Worm (Caenorhabditis elegans) whole organism, L3 larva: Measurements from ENCODE around the gene C02F4.4.

Experiments
- R02D3.7 ChIP-seq: fragments of 150-350 bp; optimal IDR thresholded peaks from 2 replicates; lab custom pipeline; 2014; ENCODE audit warnings: missing biosample characterization, missing genetic modification characterization
- ZK546.5 ChIP-seq: sonication (generic microtip); optimal IDR thresholded peaks from 2 replicates; lab custom pipeline; 2017; ENCODE audit warnings: missing biosample characterization, missing genetic modification characterization
- aly-2 ChIP-seq: fragments of 150-350 bp; optimal IDR thresholded peaks from 2 replicates; lab custom pipeline; 2014; ENCODE audit warnings: missing biosample characterization, missing genetic modification characterization
- ama-1 ChIP-seq: fragments of 150-350 bp; optimal IDR thresholded peaks from 2 replicates; lab custom pipeline; 2018
- ceh-16 ChIP-seq: sonication (generic microtip); optimal IDR thresholded peaks from 2 replicates; lab custom pipeline; 2017; ENCODE audit warnings: missing biosample characterization, missing genetic modification characterization
- ceh-28 ChIP-seq: fragments of 150-350 bp; optimal IDR thresholded peaks from 2 replicates; lab custom pipeline; 2014; ENCODE audit warnings: missing biosample characterization, missing genetic modification reagents, missing genetic modification characterization
- ceh-9 ChIP-seq: sonication (generic microtip); optimal IDR thresholded peaks from 2 replicates; lab custom pipeline; 2018; ENCODE audit warnings: missing biosample characterization, missing genetic modification characterization
- daf-12 ChIP-seq: fragments of 150-350 bp; optimal IDR thresholded peaks from 2 replicates; lab custom pipeline; 2014; ENCODE audit warnings: missing biosample characterization, missing genetic modification reagents, missing genetic modification characterization
- egl-27 ChIP-seq: sonication (generic microtip); optimal IDR thresholded peaks from 4 replicates; lab custom pipeline; 2017; ENCODE audit warnings: missing biosample characterization, missing genetic modification reagents, missing genetic modification characterization
- egl-5 ChIP-seq: fragments of 150-350 bp; optimal IDR thresholded peaks from 2 replicates; lab custom pipeline; 2017; ENCODE audit warnings: missing biosample characterization, missing genetic modification reagents, missing genetic modification characterization, inconsistent platforms
- elt-2 ChIP-seq: sonication (generic microtip); optimal IDR thresholded peaks from 2 replicates; lab custom pipeline; 2016; ENCODE audit warnings: missing genetic modification reagents, mild to moderate bottlenecking, missing genetic modification characterization, missing compliant biosample characterization
- eor-1 ChIP-seq, 2 experiments: fragments of 150-350 bp; optimal IDR thresholded peaks; 2 replicates each; lab custom pipeline; 2014 to 2018; ENCODE audit warnings: missing biosample characterization in 2 of 2, missing genetic modification characterization in 2 of 2
- fkh-10 ChIP-seq: sonication (generic microtip); optimal IDR thresholded peaks from 2 replicates; lab custom pipeline; 2017; ENCODE audit warnings: missing biosample characterization, missing genetic modification reagents, missing genetic modification characterization
- fos-1 ChIP-seq: fragments of 150-350 bp; optimal IDR thresholded peaks from 2 replicates; lab custom pipeline; 2014; ENCODE audit warnings: missing biosample characterization, missing genetic modification characterization
- hmg-11 ChIP-seq: sonication (generic microtip); optimal IDR thresholded peaks from 2 replicates; lab custom pipeline; 2016; ENCODE audit warnings: missing genetic modification characterization, missing compliant biosample characterization
- jun-1 ChIP-seq: fragments of 150-350 bp; optimal IDR thresholded peaks from 2 replicates; lab custom pipeline; 2014; ENCODE audit warnings: missing biosample characterization, missing genetic modification reagents, missing genetic modification characterization
- lin-15B ChIP-seq: fragments of 150-350 bp; optimal IDR thresholded peaks from 2 replicates; lab custom pipeline; 2014; ENCODE audit warnings: missing biosample characterization, missing genetic modification characterization
- lin-39 ChIP-seq: fragments of 150-350 bp; optimal IDR thresholded peaks from 2 replicates; lab custom pipeline; 2018; ENCODE audit warnings: missing biosample characterization, missing genetic modification reagents, missing genetic modification characterization
- lsy-12 ChIP-seq: sonication (generic microtip); optimal IDR thresholded peaks from 2 replicates; lab custom pipeline; 2016; ENCODE audit warnings: mild to moderate bottlenecking, missing genetic modification characterization, missing compliant biosample characterization
- mdl-1 ChIP-seq: fragments of 150-350 bp; optimal IDR thresholded peaks from 2 replicates; lab custom pipeline; 2014; ENCODE audit warnings: missing biosample characterization, missing genetic modification characterization
- nfya-1 ChIP-seq: sonication (generic microtip); optimal IDR thresholded peaks from 2 replicates; lab custom pipeline; 2017; ENCODE audit warnings: missing genetic modification characterization, mild to moderate bottlenecking, missing compliant biosample characterization, antibody characterized with exemption, moderate library complexity; ENCODE audit not compliant: insufficient read depth
- nhr-11 ChIP-seq: fragments of 150-350 bp; optimal IDR thresholded peaks from 2 replicates; lab custom pipeline; 2014; ENCODE audit warnings: missing biosample characterization, missing genetic modification characterization
- nhr-23 ChIP-seq: fragments of 150-350 bp; optimal IDR thresholded peaks from 2 replicates; lab custom pipeline; 2014; ENCODE audit warnings: missing biosample characterization, missing genetic modification reagents, missing genetic modification characterization
- nhr-237 ChIP-seq: fragments of 150-350 bp; optimal IDR thresholded peaks from 2 replicates; lab custom pipeline; 2014; ENCODE audit warnings: missing biosample characterization, missing genetic modification characterization
- nhr-25 ChIP-seq: sonication (generic microtip); optimal IDR thresholded peaks from 2 replicates; lab custom pipeline; 2017; ENCODE audit warnings: missing biosample characterization, missing genetic modification characterization
- nhr-28 ChIP-seq: fragments of 150-350 bp; optimal IDR thresholded peaks from 2 replicates; lab custom pipeline; 2014; ENCODE audit warnings: missing biosample characterization, missing genetic modification characterization
- nhr-43 ChIP-seq: sonication (generic microtip); optimal IDR thresholded peaks from 2 replicates; lab custom pipeline; 2016; ENCODE audit warnings: mild to moderate bottlenecking, missing genetic modification characterization, missing compliant biosample characterization; ENCODE audit not compliant: poor library complexity, severe bottlenecking
- nhr-76 ChIP-seq: fragments of 150-350 bp; sonication (generic microtip); optimal IDR thresholded peaks from 5 replicates; lab custom pipeline; 2014; ENCODE audit warnings: missing biosample characterization, missing genetic modification characterization
- nhr-77 ChIP-seq: fragments of 150-350 bp; optimal IDR thresholded peaks from 2 replicates; lab custom pipeline; 2014; ENCODE audit warnings: missing biosample characterization, missing genetic modification characterization
- pha-4 ChIP-seq: fragments of 150-350 bp; optimal IDR thresholded peaks from 2 replicates; lab custom pipeline; 2014; ENCODE audit warnings: missing biosample characterization, missing genetic modification reagents, missing genetic modification characterization
- pqm-1 ChIP-seq: fragments of 150-350 bp; optimal IDR thresholded peaks from 2 replicates; lab custom pipeline; 2017; ENCODE audit warnings: missing biosample characterization, missing genetic modification characterization, inconsistent platforms
- skn-1 ChIP-seq: fragments of 150-350 bp; optimal IDR thresholded peaks from 2 replicates; lab custom pipeline; 2014; ENCODE audit warnings: missing biosample characterization, missing genetic modification characterization
- snpc-4 ChIP-seq: fragments of 150-350 bp; optimal IDR thresholded peaks from 2 replicates; lab custom pipeline; 2014; ENCODE audit warnings: missing biosample characterization, missing genetic modification characterization
- tbx-2 ChIP-seq: sonication (generic microtip); optimal IDR thresholded peaks from 2 replicates; lab custom pipeline; 2016; ENCODE audit warnings: mild to moderate bottlenecking, missing genetic modification characterization, missing compliant biosample characterization
- zag-1 ChIP-seq: fragments of 150-350 bp; optimal IDR thresholded peaks from 2 replicates; lab custom pipeline; 2014; ENCODE audit warnings: missing biosample characterization, missing genetic modification characterization
- ztf-11 ChIP-seq: fragments of 150-350 bp; optimal IDR thresholded peaks from 2 replicates; lab custom pipeline; 2014; ENCODE audit warnings: missing biosample characterization, missing genetic modification characterization

C02F4.4 gene

ce11 chrIV:10483607-10484117, 31.4 kb downstream of the C02F4.4 start, which contains the start of the genes F01D4.5 and ced-5 (continued):
- TF ChIP-seq ceh-16 (tag; lab: Kevin White, UChicago) = no peak
- no peak for TF ChIP-seq fkh-10 (GFP tag; lab: Kevin White, UChicago)

- TF ChIP-seq zag-1 (tag; lab: Kevin White, UChicago) = no peak
- no peak for TF ChIP-seq ama-1 (lab: Kevin White, UChicago)
- TF ChIP-seq R02D3.7 (tag; lab: Kevin White, UChicago) = no peak
- no peak for TF ChIP-seq nhr-25 (tag; lab: Kevin White, UChicago)
- no peak for TF ChIP-seq pha-4 (tag; lab: Kevin White, UChicago)
- no peak for TF ChIP-seq jun-1
- TF ChIP-seq daf-12 (tag; lab: Kevin White, UChicago) = no peak
- peak; percentile 99 for TF ChIP-seq pqm-1 (tag; lab: Kevin White, UChicago)
- peak; percentile 56 for TF ChIP-seq elt-2
- TF ChIP-seq mdl-1 (tag; lab: Kevin White, UChicago) = no peak
- TF ChIP-seq, all 47 proteins: peak for 2
Measured at ce11 chrIV:10482585-10482984, 32.4 kb downstream of the C02F4.4 start.

- TF ChIP-seq eor-1 (tag; optimal IDR thresholded peaks at IDR 0.05; lab: Kevin White, UChicago) (no peak), zag-1 (tag; lab: Kevin White, UChicago) (no peak), elt-2 (no peak), ztf-11 (no peak), lin-39 (tag; lab: Kevin White, UChicago) (peak; percentile 72), hmg-11 (tag; lab: Kevin White, UChicago) (peak; percentile 48), tbx-2 (tag; lab: Kevin White, UChicago) (peak; percentile 17), aly-2 (tag; lab: Kevin White, UChicago) (no peak), lsy-12 (peak; percentile 41), fos-1 (tag; lab: Kevin White, UChicago) (no peak), ZK546.5 (no peak), ama-1 (lab: Kevin White, UChicago) (peak; percentile 24), nfya-1 (tag; lab: Kevin White, UChicago) (peak; percentile 81), ceh-28 (tag; lab: Kevin White, UChicago) (peak; percentile 71), nhr-77 (tag; lab: Kevin White, UChicago) (no peak), mdl-1 (tag; lab: Kevin White, UChicago) (peak; percentile 28), lin-15B (peak; percentile 53), nhr-11 (tag; lab: Kevin White, UChicago) (peak; percentile 66), fkh-10 (GFP tag; lab: Kevin White, UChicago) (peak; percentile 76)
Measured at ce11 chrIV:10481695-10482094, 33.3 kb downstream of the C02F4.4 start, which contains the start of gene egl-21. Gene egl-21 (minus strand): TSS chrIV:10481844.

ce11 chrIV:10475234-10475633, 39.8 kb downstream of the C02F4.4 start:
- TF ChIP-seq lin-15B = no peak
- TF ChIP-seq ZK546.5 = no peak
- no peak for TF ChIP-seq nhr-11 (tag; lab: Kevin White, UChicago)
- no peak for TF ChIP-seq skn-1 (tag; lab: Kevin White, UChicago)
- no peak for TF ChIP-seq nhr-76 (tag; lab: Kevin White, UChicago)

- TF ChIP-seq lin-15B (no peak), tbx-2 (tag; lab: Kevin White, UChicago) (no peak), nhr-23 (tag; lab: Kevin White, UChicago) (no peak), ztf-11 (no peak), eor-1 (tag; optimal IDR thresholded peaks at IDR 0.05; lab: Kevin White, UChicago) (no peak), nhr-77 (tag; lab: Kevin White, UChicago) (no peak), ceh-9 (no peak), nhr-28 (tag; lab: Kevin White, UChicago) (no peak), lin-39 (tag; lab: Kevin White, UChicago) (no peak), nhr-76 (tag; lab: Kevin White, UChicago) (no peak), daf-12 (tag; lab: Kevin White, UChicago) (no peak)
Measured at ce11 chrIV:10472478-10472877, 42.5 kb downstream of the C02F4.4 start, which contains the start of gene bgnt-1.1. Gene bgnt-1.1 (plus strand): TSS chrIV:10472778.

ce11 chrIV:10469494-10469893, 45.5 kb downstream of the C02F4.4 start, which contains the start of gene ugt-44:
Gene ugt-44 (plus strand): TSS chrIV:10469741.
- TF ChIP-seq nhr-43 (no peak), snpc-4 (no peak), aly-2 (tag; lab: Kevin White, UChicago) (no peak), lin-39 (tag; lab: Kevin White, UChicago) (no peak), egl-27 (tag; lab: Kevin White, UChicago) (no peak), nhr-28 (tag; lab: Kevin White, UChicago) (no peak), elt-2 (peak; percentile 88), daf-12 (tag; lab: Kevin White, UChicago) (no peak), nhr-237 (no peak), R02D3.7 (tag; lab: Kevin White, UChicago) (no peak), jun-1 (peak; percentile 36), nhr-25 (tag; lab: Kevin White, UChicago) (no peak), skn-1 (tag; lab: Kevin White, UChicago) (no peak), egl-5 (no peak), pqm-1 (tag; lab: Kevin White, UChicago) (peak; percentile 75), nhr-11 (tag; lab: Kevin White, UChicago) (no peak)
